Fruit fly (Drosophila melanogaster): ENCODE data around the gene CG9427.

The CG9427 gene

dm6 chr3R:9595681-9596357 is 30.9 kb downstream of the CG9427 start:
- TF ChIP-seq Crg-1 (GFP tag; optimal IDR thresholded peaks at IDR 0.05) (no peak), CG12768 (GFP tag; optimal IDR thresholded peaks at IDR 0.05) (no peak), CG5204 (GFP tag; optimal IDR thresholded peaks at IDR 0.05) (no peak), CG33017 (tag; optimal IDR thresholded peaks at IDR 0.05) (no peak), Mnt (GFP tag; optimal IDR thresholded peaks at IDR 0.05) (no peak), cnc (optimal IDR thresholded peaks at IDR 0.05) (no peak), CG14711 (tag; optimal IDR thresholded peaks at IDR 0.05) (no peak), cic (GFP tag; optimal IDR thresholded peaks at IDR 0.05) (no peak), Clk (GFP tag; optimal IDR thresholded peaks at IDR 0.05) (no peak), tj (GFP tag; optimal IDR thresholded peaks at IDR 0.05) (no peak), kay (GFP tag; ENCODE audit: borderline replicate concordance) (no peak), ovo (GFP tag; optimal IDR thresholded peaks at IDR 0.05) (no peak), pad (GFP tag; optimal IDR thresholded peaks at IDR 0.05) (no peak), bab1 (GFP tag; optimal IDR thresholded peaks at IDR 0.05) (no peak)

dm6 chr3R:9594839-9595238 is 31.9 kb downstream of the CG9427 start:
- TF ChIP-seq kay (GFP tag; ENCODE audit: borderline replicate concordance) (no peak), tj (GFP tag; optimal IDR thresholded peaks at IDR 0.05) (peak; percentile 4), CG7101 (tag; optimal IDR thresholded peaks at IDR 0.05) (no peak), Hr96 (GFP tag; optimal IDR thresholded peaks at IDR 0.05) (no peak), toe (GFP tag; optimal IDR thresholded peaks at IDR 0.05) (no peak), CG11617 (GFP tag; optimal IDR thresholded peaks at IDR 0.05) (no peak), ovo (GFP tag; optimal IDR thresholded peaks at IDR 0.05) (no peak)

dm6 chr3R:9594251-9594581 is 32.5 kb downstream of the CG9427 start:
- TF ChIP-seq CG12768 (GFP tag; optimal IDR thresholded peaks at IDR 0.05) = no peak
- no peak for TF ChIP-seq Hr96 (GFP tag; optimal IDR thresholded peaks at IDR 0.05)
- no peak for TF ChIP-seq CG7045 (GFP tag; optimal IDR thresholded peaks at IDR 0.05)
- no peak for TF ChIP-seq CG7101 (tag; optimal IDR thresholded peaks at IDR 0.05)
- TF ChIP-seq CG1620 (GFP tag; optimal IDR thresholded peaks at IDR 0.05) = no peak
- TF ChIP-seq kay (GFP tag; ENCODE audit: borderline replicate concordance) = no peak
- TF ChIP-seq CG5204 (GFP tag; optimal IDR thresholded peaks at IDR 0.05) = no peak
- TF ChIP-seq CG33017 (tag; optimal IDR thresholded peaks at IDR 0.05) = no peak
- TF ChIP-seq tj (GFP tag; optimal IDR thresholded peaks at IDR 0.05) = no peak
- no peak for TF ChIP-seq bab1 (GFP tag; optimal IDR thresholded peaks at IDR 0.05)
- no peak for TF ChIP-seq toe (GFP tag; optimal IDR thresholded peaks at IDR 0.05)
- TF ChIP-seq cnc (optimal IDR thresholded peaks at IDR 0.05) = no peak
- no peak for TF ChIP-seq pad (GFP tag; optimal IDR thresholded peaks at IDR 0.05)
- no peak for TF ChIP-seq CG11617 (GFP tag; optimal IDR thresholded peaks at IDR 0.05)
- TF ChIP-seq Crg-1 (GFP tag; optimal IDR thresholded peaks at IDR 0.05) = no peak
- TF ChIP-seq Clk (GFP tag; optimal IDR thresholded peaks at IDR 0.05) = no peak
- no peak for TF ChIP-seq cic (GFP tag; optimal IDR thresholded peaks at IDR 0.05)
- no peak for TF ChIP-seq ovo (GFP tag; optimal IDR thresholded peaks at IDR 0.05)

- TF ChIP-seq Mnt (GFP tag; optimal IDR thresholded peaks at IDR 0.05) (peak; percentile 1), tj (GFP tag; optimal IDR thresholded peaks at IDR 0.05) (peak; percentile 91), ovo (GFP tag; optimal IDR thresholded peaks at IDR 0.05) (peak; percentile 5), Hr96 (GFP tag; optimal IDR thresholded peaks at IDR 0.05) (no peak), CG7045 (GFP tag; optimal IDR thresholded peaks at IDR 0.05) (no peak)
Observed at dm6 chr3R:9593408-9594250, 33.1 kb downstream of the CG9427 start.

- TF ChIP-seq Crg-1 (GFP tag; optimal IDR thresholded peaks at IDR 0.05) = no peak
Observed at dm6 chr3R:9591769-9592388, 34.9 kb downstream of the CG9427 start.

dm6 chr3R:9590952-9591532 is 35.7 kb downstream of the CG9427 start, which contains the start of the genes bocks and CG8312:
TSS of gene bocks (minus strand) at chr3R:9591002.
TSS of gene CG8312 (plus strand) at chr3R:9591309.
- no peak for TF ChIP-seq kay (GFP tag; ENCODE audit: borderline replicate concordance)
- peak; percentile 82 for TF ChIP-seq Mnt (GFP tag; optimal IDR thresholded peaks at IDR 0.05)
- peak; percentile 61 for TF ChIP-seq pad (GFP tag; optimal IDR thresholded peaks at IDR 0.05)
- peak; percentile 59 for TF ChIP-seq toe (GFP tag; optimal IDR thresholded peaks at IDR 0.05)
- TF ChIP-seq CG12768 (GFP tag; optimal IDR thresholded peaks at IDR 0.05) = peak; percentile 55
- peak; percentile 67 for TF ChIP-seq CG1620 (GFP tag; optimal IDR thresholded peaks at IDR 0.05)
- peak; percentile 61 for TF ChIP-seq CG7101 (tag; optimal IDR thresholded peaks at IDR 0.05)
- TF ChIP-seq tj (GFP tag; optimal IDR thresholded peaks at IDR 0.05) = peak; percentile 59
- TF ChIP-seq ovo (GFP tag; optimal IDR thresholded peaks at IDR 0.05) = peak; percentile 38
- peak; percentile 41 for TF ChIP-seq CG33017 (tag; optimal IDR thresholded peaks at IDR 0.05)
- peak; percentile 43 for TF ChIP-seq CG11617 (GFP tag; optimal IDR thresholded peaks at IDR 0.05)
- peak; percentile 38 for TF ChIP-seq Clk (GFP tag; optimal IDR thresholded peaks at IDR 0.05)
- no peak for TF ChIP-seq cnc (optimal IDR thresholded peaks at IDR 0.05)
- no peak for TF ChIP-seq Hr96 (GFP tag; optimal IDR thresholded peaks at IDR 0.05)
- peak; percentile 39 for TF ChIP-seq CG7045 (GFP tag; optimal IDR thresholded peaks at IDR 0.05)
- TF ChIP-seq CG14711 (tag; optimal IDR thresholded peaks at IDR 0.05) = peak; percentile 65
- peak; percentile 88 for TF ChIP-seq Crg-1 (GFP tag; optimal IDR thresholded peaks at IDR 0.05)
- TF ChIP-seq cic (GFP tag; optimal IDR thresholded peaks at IDR 0.05) = peak; percentile 62
- TF ChIP-seq CG5204 (GFP tag; optimal IDR thresholded peaks at IDR 0.05) = no peak
- peak; percentile 83 for TF ChIP-seq bab1 (GFP tag; optimal IDR thresholded peaks at IDR 0.05)

Data from whole organism, adult.